Worm (Caenorhabditis elegans): ENCODE data around the gene B0218.7.

The B0218.7 gene

DNA sequence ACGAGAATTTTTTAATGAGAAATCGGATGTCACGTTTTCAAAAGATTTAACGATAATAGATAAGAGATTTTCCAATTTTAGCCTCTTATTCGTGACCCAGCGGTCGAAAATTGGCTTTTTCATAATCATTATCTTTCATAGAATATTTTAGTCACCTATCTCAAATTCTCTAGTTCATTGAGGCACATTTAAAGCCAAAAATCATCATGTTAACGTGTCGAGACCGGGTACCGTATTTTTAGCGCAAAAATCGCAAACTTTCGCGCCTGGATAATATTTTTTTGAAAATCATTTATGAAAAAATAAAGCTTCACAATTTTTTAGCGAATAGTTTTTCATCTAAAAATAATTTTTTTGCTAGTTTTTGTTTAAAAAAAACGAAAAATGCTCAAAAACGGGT lies at the start of gene B0218.7:
Gene B0218.7 (minus strand): TSS at position 101 of the 400 bp plus-strand sequence.
- TF ChIP-seq mab-9 (GFP tag; IDR thresholded peaks at IDR 0.05) = no peak
- no peak for TF ChIP-seq aly-2 (tag; optimal IDR thresholded peaks at IDR 0.05)
- TF ChIP-seq swsn-7 (tag; optimal IDR thresholded peaks at IDR 0.05) = no peak
- TF ChIP-seq dpl-1 (GFP tag; optimal IDR thresholded peaks at IDR 0.05) = no peak
- TF ChIP-seq elt-3 (tag; optimal IDR thresholded peaks at IDR 0.05) = no peak
- no peak for TF ChIP-seq nhr-20 (tag; optimal IDR thresholded peaks at IDR 0.05)
- TF ChIP-seq nhr-76 (tag; optimal IDR thresholded peaks at IDR 0.05) = no peak
- no peak for TF ChIP-seq sup-37 (GFP tag; optimal IDR thresholded peaks at IDR 0.05)
- TF ChIP-seq nhr-11 (tag; optimal IDR thresholded peaks at IDR 0.05) = no peak
- TF ChIP-seq C34B4.2 (tag; optimal IDR thresholded peaks at IDR 0.05) = no peak
- TF ChIP-seq nhr-77 (tag; optimal IDR thresholded peaks at IDR 0.05) = no peak
- TF ChIP-seq ztf-4 (tag; optimal IDR thresholded peaks at IDR 0.05) = no peak
- no peak for TF ChIP-seq efl-1 (optimal IDR thresholded peaks at IDR 0.05)
- no peak for TF ChIP-seq efl-1 (GFP tag; optimal IDR thresholded peaks at IDR 0.05 in 1 of 2)
- TF ChIP-seq dsc-1 (tag; optimal IDR thresholded peaks at IDR 0.05) = no peak

DNA sequence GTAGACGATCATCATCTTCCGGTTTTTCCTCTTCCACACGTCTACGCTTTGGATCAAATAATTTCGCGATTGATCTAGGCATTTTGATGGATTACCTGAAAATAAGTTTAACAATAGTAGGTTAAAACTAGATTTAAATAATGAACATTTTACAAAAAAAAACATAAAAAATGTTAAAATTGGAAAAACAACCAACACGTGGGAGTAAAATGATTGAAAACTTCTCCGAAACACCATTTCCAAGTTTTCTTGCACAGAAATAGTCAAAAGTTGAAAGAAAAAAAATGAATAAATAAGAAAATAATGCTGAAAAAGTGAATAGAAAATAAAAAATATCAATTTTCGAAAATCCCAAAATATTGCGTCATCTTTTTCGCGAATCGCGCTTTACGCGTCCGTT lies 45.9 kb upstream of the B0218.7 start, which contains the start of gene C07G1.7:
Gene C07G1.7 (minus strand): TSS at position 101 of the 400 bp plus-strand sequence.
- TF ChIP-seq C16A3.4 (tag; optimal IDR thresholded peaks at IDR 0.05) = no peak
- no peak for TF ChIP-seq nhr-12 (tag; optimal IDR thresholded peaks at IDR 0.05)
- TF ChIP-seq skn-1 (tag; optimal IDR thresholded peaks at IDR 0.05) = no peak
- no peak for TF ChIP-seq nhr-90 (tag; optimal IDR thresholded peaks at IDR 0.05; ENCODE audit: poor library complexity)
- no peak for TF ChIP-seq lir-3 (tag; optimal IDR thresholded peaks at IDR 0.05; ENCODE audit: poor library complexity)
- no peak for TF ChIP-seq lin-15B (tag; optimal IDR thresholded peaks at IDR 0.05)
- no peak for TF ChIP-seq nhr-84 (tag; optimal IDR thresholded peaks at IDR 0.05)
- no peak for TF ChIP-seq ets-5 (GFP tag; IDR thresholded peaks at IDR 0.05)
- no peak for TF ChIP-seq unc-98 (GFP tag; IDR thresholded peaks at IDR 0.05)
- no peak for TF ChIP-seq elt-2 (tag; optimal IDR thresholded peaks at IDR 0.05)
- TF ChIP-seq lin-13 (GFP tag; optimal IDR thresholded peaks at IDR 0.05) = no peak
- no peak for TF ChIP-seq nhr-237 (tag; optimal IDR thresholded peaks at IDR 0.05)
- TF ChIP-seq nhr-20 (tag; optimal IDR thresholded peaks at IDR 0.05) = no peak
- no peak for TF ChIP-seq fkh-4 (tag; optimal IDR thresholded peaks at IDR 0.05; ENCODE audit: borderline replicate concordance)
- no peak for TF ChIP-seq aha-1 (tag; optimal IDR thresholded peaks at IDR 0.05)
- no peak for TF ChIP-seq unc-130 (tag; optimal IDR thresholded peaks at IDR 0.05)
- TF ChIP-seq mef-2 (tag; optimal IDR thresholded peaks at IDR 0.05) = no peak
- TF ChIP-seq swsn-7 (tag; optimal IDR thresholded peaks at IDR 0.05) = no peak

DNA sequence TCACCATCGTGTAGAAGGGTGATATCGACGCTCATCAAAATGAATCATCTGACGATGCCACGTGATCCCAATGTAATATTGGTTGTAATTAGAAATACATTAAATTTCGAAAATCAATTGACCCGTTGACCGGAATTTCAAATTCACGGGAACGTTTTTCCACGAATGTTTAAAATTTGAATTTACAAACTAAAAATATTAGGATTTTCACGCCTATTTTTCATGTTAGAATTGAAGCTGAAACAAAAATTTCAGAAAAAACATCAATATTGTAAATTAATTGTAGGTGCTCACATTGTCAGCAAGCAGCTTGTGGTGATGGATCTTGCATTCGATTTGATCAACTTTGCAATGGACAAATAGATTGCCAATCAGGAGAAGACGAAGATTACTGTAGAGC lies 44.5 kb upstream of the B0218.7 start, which contains the start of gene C07G1.6:
Gene C07G1.6 (minus strand): TSS at position 101 of the 400 bp plus-strand sequence.
- TF ChIP-seq rnt-1 (tag; optimal IDR thresholded peaks at IDR 0.05) (no peak), hlh-17 (GFP tag; optimal IDR thresholded peaks at IDR 0.05; ENCODE audit: borderline replicate concordance) (no peak), nhr-85 (tag) (no peak), xbp-1 (tag; optimal IDR thresholded peaks at IDR 0.05) (no peak), nhr-28 (tag; optimal IDR thresholded peaks at IDR 0.05) (no peak), aha-1 (tag; optimal IDR thresholded peaks at IDR 0.05) (no peak), nhr-237 (tag; optimal IDR thresholded peaks at IDR 0.05) (no peak), fkh-4 (tag; optimal IDR thresholded peaks at IDR 0.05; ENCODE audit: borderline replicate concordance) (no peak), C16A3.4 (tag; optimal IDR thresholded peaks at IDR 0.05) (no peak), efl-3 (GFP tag; optimal IDR thresholded peaks at IDR 0.05) (no peak), fos-1 (tag; optimal IDR thresholded peaks at IDR 0.05) (no peak), mab-9 (GFP tag; IDR thresholded peaks at IDR 0.05) (no peak), ceh-63 (GFP tag; optimal IDR thresholded peaks at IDR 0.05) (no peak), nhr-11 (tag; optimal IDR thresholded peaks at IDR 0.05) (no peak), ceh-88 (GFP tag; IDR thresholded peaks at IDR 0.05) (no peak)
